Fruit fly (Drosophila melanogaster) whole organism, embryonic: ENCODE results near the gene CG46304.

Experiments
- Ada2b ChIP-seq: fragments of 200-800 bp; sonication (Bioruptor generic); IDR thresholded peaks from 2 replicates; pipeline ENCODE4 v1.3.6; 2022; ENCODE audit warnings: missing biosample characterization, missing genetic modification characterization
- Adf1 ChIP-seq: fragments of 200-800 bp; sonication (Bioruptor generic); IDR thresholded peaks from 2 replicates; pipeline ENCODE4 v1.3.6; 2022; ENCODE audit warnings: missing biosample characterization, missing genetic modification characterization
- CG10654 ChIP-seq: fragments of 200-800 bp; sonication (Bioruptor generic); optimal IDR thresholded peaks from 2 replicates; lab custom pipeline; 2016; ENCODE audit warnings: missing biosample characterization, missing genetic modification characterization
- CG12219 ChIP-seq: fragments of 200-800 bp; sonication (Bioruptor generic); optimal IDR thresholded peaks from 3 replicates; lab custom pipeline; 2018; ENCODE audit warnings: missing biosample characterization, mild to moderate bottlenecking, missing genetic modification characterization
- CG12942 ChIP-seq: fragments of 200-800 bp; sonication (Bioruptor generic); optimal IDR thresholded peaks from 3 replicates; lab custom pipeline; 2016; ENCODE audit warnings: missing biosample characterization, missing genetic modification characterization
- CG14441 ChIP-seq: fragments of 200-800 bp; sonication (Bioruptor generic); IDR thresholded peaks from 2 replicates; pipeline ENCODE4 v1.3.6; 2022; ENCODE audit warnings: missing biosample characterization, missing genetic modification characterization
- CG17361 ChIP-seq: fragments of 200-800 bp; sonication (Bioruptor generic); IDR thresholded peaks from 3 replicates; pipeline ENCODE4 v1.3.6; 2022; ENCODE audit warnings: missing biosample characterization, missing genetic modification characterization
- CG2712 ChIP-seq: fragments of 200-800 bp; optimal IDR thresholded peaks from 3 replicates; lab custom pipeline; 2019; ENCODE audit warnings: missing biosample characterization, mild to moderate bottlenecking, missing genetic modification characterization, moderate library complexity
- CG2875 ChIP-seq: fragments of 200-800 bp; sonication (Bioruptor generic); optimal IDR thresholded peaks from 2 replicates; lab custom pipeline; 2017; ENCODE audit warnings: missing biosample characterization, mild to moderate bottlenecking, missing genetic modification characterization, missing genetic modification reagents
- CG32772 ChIP-seq: fragments of 200-800 bp; sonication (Bioruptor generic); IDR thresholded peaks from 2 replicates; pipeline ENCODE4 v1.3.6; 2022; ENCODE audit warnings: missing biosample characterization, missing genetic modification characterization
- CG4360 ChIP-seq: fragments of 200-800 bp; sonication (Bioruptor generic); IDR thresholded peaks from 2 replicates; pipeline ENCODE4 v1.3.6; 2022; ENCODE audit warnings: missing biosample characterization, missing genetic modification characterization
- CG5180 ChIP-seq: fragments of 200-800 bp; sonication (Bioruptor generic); optimal IDR thresholded peaks from 3 replicates; lab custom pipeline; 2017; ENCODE audit warnings: missing biosample characterization, missing genetic modification characterization, mild to moderate bottlenecking, moderate library complexity, missing genetic modification reagents
- CG6254 ChIP-seq: fragments of 200-800 bp; sonication (Bioruptor generic); optimal IDR thresholded peaks from 3 replicates; lab custom pipeline; 2017; ENCODE audit warnings: mild to moderate bottlenecking, missing biosample characterization, missing genetic modification reagents, missing genetic modification characterization
- CG6654 ChIP-seq: fragments of 200-800 bp; sonication (Bioruptor generic); optimal IDR thresholded peaks from 2 replicates; lab custom pipeline; 2017; ENCODE audit warnings: missing biosample characterization, mild to moderate bottlenecking, missing genetic modification characterization
- CG7928 ChIP-seq: fragments of 200-800 bp; sonication (Bioruptor generic); optimal IDR thresholded peaks from 2 replicates; lab custom pipeline; 2017; ENCODE audit warnings: missing biosample characterization, mild to moderate bottlenecking, missing genetic modification characterization
- CG8089 ChIP-seq: fragments of 200-800 bp; sonication (Bioruptor generic); optimal IDR thresholded peaks from 3 replicates; lab custom pipeline; 2016; ENCODE audit warnings: missing biosample characterization, missing genetic modification characterization
- CG9437 ChIP-seq: fragments of 200-800 bp; sonication (Bioruptor generic); optimal IDR thresholded peaks from 2 replicates; lab custom pipeline; 2018; ENCODE audit warnings: missing biosample characterization, mild to moderate bottlenecking, missing genetic modification characterization
- Chrac-16 ChIP-seq: fragments of 200-800 bp; sonication (Bioruptor generic); optimal IDR thresholded peaks from 3 replicates; lab custom pipeline; 2016; ENCODE audit warnings: missing biosample characterization, missing genetic modification characterization
- Gsc ChIP-seq: fragments of 200-800 bp; sonication (Bioruptor generic); IDR thresholded peaks from 2 replicates; pipeline ENCODE4 v1.3.6; 2022; ENCODE audit warnings: missing biosample characterization, missing genetic modification characterization
- H15 ChIP-seq: fragments of 200-800 bp; sonication (Bioruptor generic); IDR thresholded peaks from 3 replicates; pipeline ENCODE4 v1.3.6; 2022; ENCODE audit warnings: missing biosample characterization, missing genetic modification characterization
- H2.0 ChIP-seq: fragments of 200-800 bp; sonication (Bioruptor generic); IDR thresholded peaks from 2 replicates; pipeline ENCODE4 v1.3.6; 2022; ENCODE audit warnings: missing biosample characterization, missing genetic modification characterization
- HLH3B ChIP-seq: fragments of 200-800 bp; sonication (Bioruptor generic); IDR thresholded peaks from 2 replicates; pipeline ENCODE4 v1.3.6; 2022; ENCODE audit warnings: missing biosample characterization, missing genetic modification characterization
- Mad ChIP-seq: fragments of 200-800 bp; sonication (Bioruptor generic); optimal IDR thresholded peaks from 2 replicates; lab custom pipeline; 2016; ENCODE audit warnings: missing biosample characterization, missing genetic modification characterization
- Med ChIP-seq: fragments of 200-800 bp; sonication (Bioruptor generic); peaks from one replicate; lab custom pipeline; 2016; ENCODE audit warnings: missing biosample characterization, missing genetic modification characterization, mild to moderate bottlenecking, inconsistent platforms, moderate library complexity
- Vsx1 ChIP-seq: fragments of 200-800 bp; sonication (Bioruptor generic); optimal IDR thresholded peaks from 2 replicates; lab custom pipeline; 2017; ENCODE audit warnings: missing biosample characterization, mild to moderate bottlenecking, missing genetic modification characterization, missing genetic modification reagents
- Xbp1 ChIP-seq: fragments of 200-800 bp; sonication (Bioruptor generic); optimal IDR thresholded peaks from 3 replicates; lab custom pipeline; 2016; ENCODE audit warnings: missing biosample characterization, mild to moderate bottlenecking, missing genetic modification characterization
- YL-1 ChIP-seq: fragments of 200-800 bp; sonication (Bioruptor generic); optimal IDR thresholded peaks from 3 replicates; lab custom pipeline; 2017; ENCODE audit warnings: missing biosample characterization, mild to moderate bottlenecking, missing genetic modification characterization
- ab ChIP-seq: fragments of 200-800 bp; sonication (Bioruptor generic); optimal IDR thresholded peaks from 2 replicates; lab custom pipeline; 2016; ENCODE audit warnings: missing biosample characterization, missing genetic modification characterization
- ap ChIP-seq: fragments of 200-800 bp; sonication (Bioruptor generic); IDR thresholded peaks from 2 replicates; pipeline ENCODE4 v1.3.6; 2022; ENCODE audit warnings: missing biosample characterization, missing genetic modification characterization
- az2 ChIP-seq: fragments of 200-800 bp; sonication (Bioruptor generic); optimal IDR thresholded peaks from 3 replicates; lab custom pipeline; 2016; ENCODE audit warnings: missing biosample characterization, missing genetic modification characterization
- cas ChIP-seq: fragments of 200-800 bp; sonication (Bioruptor generic); IDR thresholded peaks from 2 replicates; pipeline ENCODE4 v1.3.6; 2022; ENCODE audit warnings: missing biosample characterization, missing genetic modification characterization
- ci ChIP-seq: fragments of 200-800 bp; sonication (Bioruptor generic); IDR thresholded peaks from 3 replicates; pipeline ENCODE4 v1.3.6; 2022; ENCODE audit warnings: missing biosample characterization, missing genetic modification characterization
- dmrt99B ChIP-seq: fragments of 200-800 bp; sonication (Bioruptor generic); optimal IDR thresholded peaks from 2 replicates; lab custom pipeline; 2018; ENCODE audit warnings: missing biosample characterization, mild to moderate bottlenecking, missing genetic modification characterization, moderate library complexity
- ems ChIP-seq: fragments of 200-800 bp; sonication (Bioruptor generic); optimal IDR thresholded peaks from 3 replicates; lab custom pipeline; 2016; ENCODE audit warnings: missing biosample characterization, missing genetic modification characterization
- fu2 ChIP-seq: fragments of 200-800 bp; sonication (Bioruptor generic); optimal IDR thresholded peaks from 2 replicates; lab custom pipeline; 2016; ENCODE audit warnings: missing biosample characterization, missing genetic modification characterization
- gce ChIP-seq: fragments of 200-800 bp; sonication (Bioruptor generic); IDR thresholded peaks from 3 replicates; pipeline ENCODE4 v1.3.6; 2022; ENCODE audit warnings: missing biosample characterization, missing genetic modification characterization
- inv ChIP-seq: fragments of 200-800 bp; sonication (Bioruptor generic); IDR thresholded peaks from 2 replicates; pipeline ENCODE4 v1.3.6; 2022; ENCODE audit warnings: missing biosample characterization, missing genetic modification characterization; ENCODE audit not compliant: partially characterized antibody
- jing ChIP-seq: fragments of 200-800 bp; sonication (Bioruptor generic); optimal IDR thresholded peaks from 2 replicates; lab custom pipeline; 2018; ENCODE audit warnings: missing biosample characterization, mild to moderate bottlenecking, missing genetic modification characterization
- kay ChIP-seq: fragments of 200-800 bp; sonication (Bioruptor generic); optimal IDR thresholded peaks from 2 replicates; lab custom pipeline; 2016; ENCODE audit warnings: missing biosample characterization, missing genetic modification characterization
- lilli ChIP-seq: fragments of 200-800 bp; sonication (Bioruptor generic); optimal IDR thresholded peaks from 3 replicates; lab custom pipeline; 2016; ENCODE audit warnings: missing biosample characterization, missing genetic modification characterization
- nerfin-1 ChIP-seq: fragments of 200-800 bp; sonication (Bioruptor generic); optimal IDR thresholded peaks from 3 replicates; lab custom pipeline; 2019; ENCODE audit warnings: missing biosample characterization, mild to moderate bottlenecking, missing genetic modification characterization, moderate library complexity
- pfk ChIP-seq: fragments of 200-800 bp; sonication (Bioruptor generic); optimal IDR thresholded peaks from 2 replicates; lab custom pipeline; 2018; ENCODE audit warnings: missing biosample characterization, mild to moderate bottlenecking, missing genetic modification characterization, moderate library complexity
- pnt ChIP-seq: fragments of 200-800 bp; sonication (Bioruptor generic); optimal IDR thresholded peaks from 3 replicates; lab custom pipeline; 2016; ENCODE audit warnings: missing biosample characterization, missing genetic modification characterization
- prd ChIP-seq, 3 experiments: fragments of >200 bp in 2 of 3; fragments of 200-800 bp in 1 of 3; sonication (Bioruptor generic) in 1 of 3; optimal IDR thresholded peaks in 2 of 3; IDR thresholded peaks in 1 of 3; 2 replicates in 2 of 3; 3 replicates in 1 of 3; pipeline versions ENCODE4 v1.3.6 to Lab custom; 2017 to 2022; ENCODE audit warnings: missing biosample characterization in 1 of 3, missing genetic modification characterization in 1 of 3
- ro ChIP-seq: fragments of 200-800 bp; sonication (Bioruptor generic); IDR thresholded peaks from 2 replicates; pipeline ENCODE4 v1.3.6; 2022; ENCODE audit warnings: missing biosample characterization, missing genetic modification characterization
- salm ChIP-seq: fragments of 200-800 bp; sonication (Bioruptor generic); optimal IDR thresholded peaks from 2 replicates; lab custom pipeline; 2018; ENCODE audit warnings: missing biosample characterization, mild to moderate bottlenecking, missing genetic modification characterization
- sd ChIP-seq: fragments of 200-800 bp; sonication (Bioruptor generic); optimal IDR thresholded peaks from 3 replicates; lab custom pipeline; 2018; ENCODE audit warnings: missing biosample characterization, mild to moderate bottlenecking, missing genetic modification characterization, moderate library complexity
- shn ChIP-seq: fragments of 200-800 bp; sonication (Bioruptor generic); optimal IDR thresholded peaks from 3 replicates; lab custom pipeline; 2016; ENCODE audit warnings: missing biosample characterization, missing genetic modification characterization
- slp2 ChIP-seq: fragments of 200-800 bp; sonication (Bioruptor generic); optimal IDR thresholded peaks from 2 replicates; lab custom pipeline; 2016; ENCODE audit warnings: missing biosample characterization, missing genetic modification characterization
- ssp ChIP-seq: fragments of 200-800 bp; sonication (Bioruptor generic); IDR thresholded peaks from 2 replicates; pipeline ENCODE4 v1.3.6; 2022; ENCODE audit warnings: missing biosample characterization, missing genetic modification characterization
- zf30C ChIP-seq: fragments of 200-800 bp; sonication (Bioruptor generic); optimal IDR thresholded peaks from 3 replicates; lab custom pipeline; 2018; ENCODE audit warnings: missing biosample characterization, mild to moderate bottlenecking, missing genetic modification characterization

Gene CG46304

DNA sequence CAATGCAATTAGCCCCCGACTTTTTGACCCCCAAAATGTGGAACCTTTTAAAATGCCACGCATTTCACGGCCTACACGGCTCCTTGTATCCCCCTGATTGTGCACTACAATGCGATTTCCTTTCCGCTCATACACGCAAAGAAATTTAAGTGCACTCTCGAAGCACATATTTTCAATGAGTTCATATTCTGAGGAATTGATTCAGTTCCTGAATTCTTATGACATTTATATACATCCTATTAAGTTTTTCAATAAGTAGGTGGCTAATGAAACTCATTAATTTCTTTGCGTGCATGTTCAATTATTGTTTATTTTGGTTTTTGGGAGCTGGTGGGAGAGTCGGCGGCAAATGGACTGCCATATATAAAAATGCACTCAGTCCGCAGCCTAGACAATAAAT, 46.9 kb upstream of the CG46304 start (continued):
- TF ChIP-seq CG17361 (GFP tag; lab: Robert Waterston, UW) (peak; percentile 49; the same call in 2 of the 3 replicates), pnt (peak; percentile 67), lilli (peak; percentile 35), CG32772 (GFP tag; lab: Robert Waterston, UW) (peak; percentile 63), az2 (GFP tag; lab: Kevin White, UChicago) (peak; percentile 71), CG6654 (GFP tag; lab: Kevin White, UChicago) (peak; percentile 52), Chrac-16 (GFP tag; lab: Kevin White, UChicago) (peak; percentile 70), CG2712 (tag; lab: Kevin White, UChicago) (peak; percentile 90), shn (no peak), pfk (no peak), Med (GFP tag; lab: Kevin White, UChicago) (peak; percentile 89), slp2 (GFP tag; lab: Kevin White, UChicago) (peak; percentile 80), Adf1 (no peak), ssp (GFP tag; lab: Robert Waterston, UW) (peak; percentile 53), fu2 (GFP tag; lab: Kevin White, UChicago) (no peak), CG2875 (GFP tag; lab: Kevin White, UChicago) (peak; percentile 70), jing (peak; percentile 51), salm (tag; lab: Kevin White, UChicago) (peak; percentile 47), CG9437 (GFP tag; lab: Kevin White, UChicago) (peak; percentile 20), CG4360 (GFP tag; lab: Robert Waterston, UW) (0 out of 2 replicates have a peak, but pooled peaks have one; percentile 19), gce (GFP tag; lab: Robert Waterston, UW) (peak; percentile 36; the same call in 2 of the 3 replicates), CG6254 (GFP tag; lab: Kevin White, UChicago) (peak; percentile 72), Ada2b (GFP tag; lab: Robert Waterston, UW) (peak; percentile 28; the same call in 1 of the 2 replicates), kay (peak; percentile 4), nerfin-1 (peak; percentile 56), CG7928 (GFP tag; lab: Kevin White, UChicago) (no peak), CG12942 (peak; percentile 53), zf30C (GFP tag; lab: Kevin White, UChicago) (peak; percentile 55), YL-1 (GFP tag; lab: Kevin White, UChicago) (no peak), ap (GFP tag; lab: Robert Waterston, UW) (0 out of 2 replicates have a peak, but pooled peaks have one; percentile 26), Xbp1 (peak; percentile 71), ems (GFP tag; lab: Kevin White, UChicago) (peak; percentile 28), CG5180 (GFP tag; lab: Kevin White, UChicago) (no peak), CG14441 (GFP tag; lab: Robert Waterston, UW) (no peak), dmrt99B (tag; lab: Kevin White, UChicago) (peak; percentile 75), CG12219 (GFP tag; lab: Kevin White, UChicago) (peak; percentile 63), CG10654 (GFP tag; lab: Kevin White, UChicago) (peak; percentile 68), prd (optimal IDR thresholded peaks at IDR 0.05; lab: Kevin White, UChicago) (no peak), prd (GFP tag; IDR thresholded peaks at IDR 0.05; lab: Robert Waterston, UW) (peak; percentile 79), ro (peak; percentile 21; the same call in 1 of the 2 replicates), CG8089 (GFP tag; lab: Kevin White, UChicago) (peak; percentile 66), cas (GFP tag; lab: Robert Waterston, UW) (no peak), H2.0 (0 out of 2 replicates have a peak, but pooled peaks have one; percentile 42), Mad (GFP tag; lab: Kevin White, UChicago) (peak; percentile 31), ci (GFP tag; lab: Robert Waterston, UW) (peak; percentile 85; the same call in 2 of the 3 replicates), HLH3B (GFP tag; lab: Robert Waterston, UW) (peak; percentile 47; the same call in 1 of the 2 replicates), inv (GFP tag; lab: Robert Waterston, UW) (no peak), H15 (peak; percentile 66; the same call in 2 of the 3 replicates), ab (GFP tag; lab: Kevin White, UChicago) (peak; percentile 32), Gsc (peak; percentile 45; the same call in 1 of the 2 replicates), Vsx1 (GFP tag; lab: Kevin White, UChicago) (peak; percentile 53), sd (tag; lab: Kevin White, UChicago) (no peak)
